Fruit fly (Drosophila melanogaster) whole organism, wandering third instar larva: ENCODE results near the gene schuy.

ENCODE experiments used
- Abd-B ChIP-seq: fragments of >200 bp; optimal IDR thresholded peaks from 2 replicates; lab custom pipeline; 2017; ENCODE audit warnings: missing biosample characterization, missing genetic modification characterization
- Dfd ChIP-seq: fragments of >200 bp; optimal IDR thresholded peaks from 2 replicates; lab custom pipeline; 2017; ENCODE audit warnings: missing biosample characterization, missing genetic modification characterization
- GATAd ChIP-seq: sonication (Bioruptor generic); optimal IDR thresholded peaks from 2 replicates; lab custom pipeline; 2016; ENCODE audit warnings: missing biosample characterization, missing genetic modification characterization
- Hr78 ChIP-seq: fragments of >200 bp; optimal IDR thresholded peaks from 2 replicates; lab custom pipeline; 2017; ENCODE audit warnings: missing biosample characterization, missing genetic modification characterization
- Myc ChIP-seq: fragments of >200 bp; optimal IDR thresholded peaks from 2 replicates; lab custom pipeline; 2017
- br ChIP-seq: fragments of 200-800 bp; sonication (Bioruptor generic); optimal IDR thresholded peaks from 2 replicates; lab custom pipeline; 2016; ENCODE audit warnings: missing biosample characterization, missing genetic modification characterization
- brk ChIP-seq: fragments of 200-800 bp; sonication (Bioruptor generic); optimal IDR thresholded peaks from 2 replicates; lab custom pipeline; 2016; ENCODE audit warnings: missing biosample characterization, mild to moderate bottlenecking, missing genetic modification characterization
- dmrt93B ChIP-seq: fragments of 200-800 bp; sonication (Bioruptor generic); optimal IDR thresholded peaks from 2 replicates; lab custom pipeline; 2018; ENCODE audit warnings: missing biosample characterization, mild to moderate bottlenecking, missing genetic modification characterization
- pan ChIP-seq: fragments of >200 bp; optimal IDR thresholded peaks from 2 replicates; lab custom pipeline; 2017
- psq ChIP-seq: fragments of 200-800 bp; sonication (Bioruptor generic); optimal IDR thresholded peaks from 3 replicates; lab custom pipeline; 2017; ENCODE audit warnings: missing biosample characterization, mild to moderate bottlenecking, missing genetic modification characterization, moderate library complexity
- sv ChIP-seq: fragments of 200-800 bp; sonication (Bioruptor generic); optimal IDR thresholded peaks from 3 replicates; lab custom pipeline; 2016; ENCODE audit warnings: missing biosample characterization, missing genetic modification characterization
- woc ChIP-seq: sonication (Bioruptor generic); optimal IDR thresholded peaks from 2 replicates; lab custom pipeline; 2016; ENCODE audit warnings: missing biosample characterization, mild to moderate bottlenecking, missing genetic modification characterization

DNA sequence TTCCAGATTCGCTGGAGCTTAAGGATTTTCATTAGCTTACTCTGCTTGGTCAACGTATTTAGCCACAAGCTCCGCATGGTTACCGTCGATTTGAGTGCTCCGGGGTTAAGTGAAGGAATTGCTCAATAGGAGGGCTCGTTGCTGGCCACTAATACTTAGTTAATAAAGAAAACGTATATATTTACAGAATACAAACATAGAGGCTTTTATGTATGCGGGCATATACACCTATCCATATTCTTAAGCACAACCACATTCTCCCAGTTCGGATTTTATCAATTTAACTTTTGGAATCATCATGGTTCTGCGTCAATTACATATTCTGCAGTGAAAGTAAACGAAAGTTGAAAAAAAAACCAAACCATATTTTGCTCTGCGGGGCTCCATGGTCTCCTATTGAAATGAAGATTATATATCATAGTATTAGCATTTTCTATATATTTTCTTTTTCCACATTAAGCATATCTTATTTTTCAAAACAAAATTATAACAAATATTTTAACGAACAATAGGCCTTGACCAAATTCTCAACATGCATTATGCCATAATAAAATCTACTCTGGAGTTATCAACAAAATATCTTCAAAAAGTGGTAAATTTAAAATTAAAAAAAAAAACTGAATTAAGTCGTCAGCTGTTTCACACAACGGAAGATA is 14.3 kb downstream of the schuy start, which contains the start of the genes Tom20 and Gabat:
- TF ChIP-seq brk (GFP tag; lab: Kevin White, UChicago) (no peak), br (GFP tag; lab: Kevin White, UChicago) (no peak), psq (no peak), Dfd (GFP tag; lab: Kevin White, UChicago) (no peak), woc (no peak), Myc (lab: Kevin White, UChicago) (no peak), GATAd (GFP tag; lab: Kevin White, UChicago) (no peak), dmrt93B (GFP tag; lab: Kevin White, UChicago) (no peak), Abd-B (no peak), pan (lab: Kevin White, UChicago) (no peak), sv (no peak), Hr78 (GFP tag; lab: Kevin White, UChicago) (no peak)
